Worm (Caenorhabditis elegans): ENCODE measurements around the gene Y41C4A.7.

The Y41C4A.7 gene

DNA sequence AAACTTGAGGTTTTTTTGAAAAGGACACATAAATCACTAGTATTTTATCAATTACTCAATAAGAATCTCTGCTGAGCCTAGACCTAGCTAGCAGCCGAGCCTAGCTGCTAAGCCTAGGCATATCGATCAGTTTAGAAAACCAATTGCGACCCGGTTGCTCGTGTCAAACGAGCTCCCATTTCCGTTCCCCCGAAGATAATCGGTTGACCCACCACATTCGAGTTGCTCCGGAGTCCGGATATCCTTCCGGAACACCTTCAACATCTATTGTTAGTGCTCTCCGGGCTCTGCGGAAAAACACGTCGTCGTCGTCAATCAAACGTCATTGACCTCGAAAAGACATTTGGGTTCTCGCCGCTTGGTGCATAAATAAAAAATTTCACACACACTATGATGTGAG lies 14.9 kb upstream of the Y41C4A.7 start:
- TF ChIP-seq sptf-1 (tag; optimal IDR thresholded peaks at IDR 0.05): no peak
- no peak for TF ChIP-seq ceh-43 (GFP tag; optimal IDR thresholded peaks at IDR 0.05)
- TF ChIP-seq M03D4.4 (tag; optimal IDR thresholded peaks at IDR 0.05): no peak
- TF ChIP-seq snpc-4 (tag; optimal IDR thresholded peaks at IDR 0.05): no peak
- no peak for TF ChIP-seq mep-1 (tag; optimal IDR thresholded peaks at IDR 0.05)
- TF ChIP-seq ztf-11 (tag; optimal IDR thresholded peaks at IDR 0.05): no peak
- TF ChIP-seq nhr-76 (tag; optimal IDR thresholded peaks at IDR 0.05): no peak
- no peak for TF ChIP-seq ham-2 (GFP tag; optimal IDR thresholded peaks at IDR 0.05)
- TF ChIP-seq ceh-39 (tag; optimal IDR thresholded peaks at IDR 0.05): no peak

DNA sequence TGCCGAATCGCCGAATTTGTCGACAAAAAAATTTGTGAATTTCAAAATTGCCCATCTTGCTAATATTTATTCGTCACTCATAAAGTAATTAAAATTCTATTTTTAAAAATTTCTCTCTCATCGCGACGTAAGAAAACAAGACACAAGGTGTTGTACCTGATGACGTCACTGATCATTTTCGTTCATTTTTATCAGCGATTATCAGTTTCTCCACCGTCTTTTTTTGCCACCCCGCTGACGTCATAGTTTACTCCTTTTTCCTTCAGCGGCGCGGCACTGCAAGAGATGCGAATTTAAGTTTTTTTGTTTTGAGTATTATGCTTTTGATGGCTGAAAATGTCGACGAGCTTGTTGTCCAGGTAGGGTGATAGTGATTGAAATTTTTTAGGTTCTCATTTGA lies 13.9 kb upstream of the Y41C4A.7 start:
- TF ChIP-seq zip-8 (tag; optimal IDR thresholded peaks at IDR 0.05): peak; percentile 70
- TF ChIP-seq lin-13 (tag; optimal IDR thresholded peaks at IDR 0.05): no peak

DNA sequence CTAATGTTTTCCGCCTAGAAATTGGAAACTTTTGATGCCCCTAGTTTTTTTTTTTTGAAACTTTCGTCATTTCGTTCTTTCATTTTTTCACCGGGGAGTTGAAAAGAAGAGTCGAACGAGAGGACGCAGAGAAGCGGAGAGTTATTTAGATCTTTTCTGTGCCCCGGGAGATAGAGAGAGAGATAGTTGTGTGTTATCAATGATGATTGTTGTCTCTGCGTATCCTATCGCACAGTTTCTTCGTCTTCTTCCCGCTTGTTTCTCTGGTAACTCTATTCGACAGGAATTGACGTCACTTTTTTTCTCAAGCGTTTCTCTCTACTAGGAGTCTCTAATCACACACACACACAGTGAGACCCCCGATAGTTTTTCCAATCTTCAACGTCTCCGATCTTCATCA lies 9.4 kb upstream of the Y41C4A.7 start:
- TF ChIP-seq elt-3 (tag; optimal IDR thresholded peaks at IDR 0.05): peak; percentile 68
- TF ChIP-seq nhr-76 (tag; optimal IDR thresholded peaks at IDR 0.05): no peak
- TF ChIP-seq elt-1 (tag; optimal IDR thresholded peaks at IDR 0.05; ENCODE audit: borderline replicate concordance, insufficient read depth): peak; percentile 78

DNA sequence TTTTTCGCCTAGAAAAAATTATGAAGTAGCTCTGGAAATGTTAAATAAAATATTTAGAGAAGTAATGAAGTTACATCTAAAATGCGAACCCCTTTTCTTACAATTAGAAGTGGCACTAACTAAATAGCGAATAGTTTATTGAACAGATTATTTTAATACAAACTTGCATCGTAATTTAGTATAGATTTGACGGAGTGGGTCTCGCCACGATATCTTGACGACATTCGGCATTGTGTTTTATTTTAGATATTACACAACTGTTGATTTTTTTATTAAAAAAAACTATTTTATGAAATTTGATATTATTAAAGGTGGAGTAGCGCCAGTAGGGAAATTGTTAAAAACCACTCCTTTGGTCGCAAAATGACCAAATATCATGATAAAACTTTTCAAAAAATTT lies 8.8 kb upstream of the Y41C4A.7 start:
- no peak for TF ChIP-seq ztf-11 (tag; optimal IDR thresholded peaks at IDR 0.05)
- TF ChIP-seq nhr-76 (tag; optimal IDR thresholded peaks at IDR 0.05): no peak
- no peak for TF ChIP-seq bed-3 (GFP tag; optimal IDR thresholded peaks at IDR 0.05)
- TF ChIP-seq unc-120 (tag; optimal IDR thresholded peaks at IDR 0.05; ENCODE audit: poor library complexity, severe bottlenecking): no peak
- no peak for TF ChIP-seq drap-1 (GFP tag; optimal IDR thresholded peaks at IDR 0.05)
- TF ChIP-seq nhr-237 (tag; optimal IDR thresholded peaks at IDR 0.05): no peak

DNA sequence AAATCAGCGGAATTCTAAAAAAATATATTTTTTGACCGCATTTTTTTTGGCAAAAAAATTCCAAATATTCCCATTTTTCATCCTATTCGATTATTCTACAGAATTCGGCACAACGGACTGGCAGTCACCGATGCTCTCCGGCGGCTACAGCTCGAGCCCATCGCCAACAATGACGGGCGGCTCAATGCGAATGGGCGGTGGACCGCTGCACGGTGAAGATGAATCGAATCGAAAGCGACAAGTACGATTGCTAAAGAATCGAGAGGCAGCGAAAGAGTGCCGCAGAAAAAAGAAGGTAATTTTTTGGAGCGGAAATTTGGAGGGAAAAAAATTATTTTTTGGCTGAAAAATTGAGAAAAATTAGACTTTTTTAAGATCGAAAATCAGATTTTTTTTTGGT lies 6.3 kb upstream of the Y41C4A.7 start:
- no peak for TF ChIP-seq mls-2 (tag; optimal IDR thresholded peaks at IDR 0.05)
- TF ChIP-seq mab-5 (tag; optimal IDR thresholded peaks at IDR 0.05): no peak
- TF ChIP-seq cnd-1 (tag; optimal IDR thresholded peaks at IDR 0.05): no peak
- TF ChIP-seq elt-3 (tag; optimal IDR thresholded peaks at IDR 0.05): no peak
- no peak for TF ChIP-seq lin-13 (tag; optimal IDR thresholded peaks at IDR 0.05)
- TF ChIP-seq nhr-237 (tag; optimal IDR thresholded peaks at IDR 0.05): no peak
- TF ChIP-seq bed-3 (GFP tag; optimal IDR thresholded peaks at IDR 0.05): no peak
- no peak for TF ChIP-seq hlh-1 (tag; optimal IDR thresholded peaks at IDR 0.05)
- no peak for TF ChIP-seq ceh-43 (GFP tag; optimal IDR thresholded peaks at IDR 0.05)
- TF ChIP-seq blmp-1 (tag; optimal IDR thresholded peaks at IDR 0.05): no peak
- no peak for TF ChIP-seq lin-32 (GFP tag; optimal IDR thresholded peaks at IDR 0.05)
- no peak for TF ChIP-seq unc-62 (GFP tag; optimal IDR thresholded peaks at IDR 0.05)
- TF ChIP-seq nhr-28 (tag; optimal IDR thresholded peaks at IDR 0.05): no peak
- TF ChIP-seq flh-1 (GFP tag; optimal IDR thresholded peaks at IDR 0.05): no peak
- no peak for TF ChIP-seq ceh-83 (GFP tag; optimal IDR thresholded peaks at IDR 0.05)
- TF ChIP-seq ceh-39 (tag; optimal IDR thresholded peaks at IDR 0.05): no peak
- TF ChIP-seq ham-2 (GFP tag; optimal IDR thresholded peaks at IDR 0.05): no peak
- TF ChIP-seq ces-1 (GFP tag; optimal IDR thresholded peaks at IDR 0.05): no peak
- TF ChIP-seq sem-2 (GFP tag; optimal IDR thresholded peaks at IDR 0.05): no peak
- TF ChIP-seq pha-4 (tag; optimal IDR thresholded peaks at IDR 0.05): no peak

DNA sequence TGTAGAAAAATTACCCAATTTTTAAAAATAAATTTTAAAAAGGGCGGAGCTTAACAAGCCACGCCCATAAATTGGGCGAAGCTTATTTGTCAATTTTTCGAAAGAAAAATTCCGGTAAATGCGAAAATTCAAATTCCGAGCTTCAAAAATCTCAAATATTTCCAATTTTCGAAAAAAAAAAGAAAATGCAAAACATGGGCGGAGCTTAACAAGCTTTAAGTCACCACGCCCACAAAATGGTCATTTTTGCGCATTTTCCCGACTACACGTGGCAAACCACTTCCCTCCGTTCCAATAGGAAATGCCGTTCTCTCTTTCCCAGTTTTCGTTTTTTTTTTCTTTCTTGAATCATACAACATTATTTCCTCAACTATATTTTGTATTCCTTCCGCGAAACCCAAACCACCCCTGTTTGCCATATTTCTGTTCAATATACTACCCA lies 4.1 kb upstream of the Y41C4A.7 start:
- TF ChIP-seq tbx-8 (GFP tag; optimal IDR thresholded peaks at IDR 0.05) (no peak), unc-120 (tag; optimal IDR thresholded peaks at IDR 0.05; ENCODE audit: poor library complexity, severe bottlenecking) (no peak), bed-3 (GFP tag; optimal IDR thresholded peaks at IDR 0.05) (no peak)

Data from whole organism, mixed stage, embryonic.